Worm (Caenorhabditis elegans) whole organism, young adult: ENCODE measurements around the gene F17A9.5.
"Not testable (repeated sequence)": the region's sequence is repeated elsewhere in the genome, so short reads cannot be mapped to it uniquely, and the experiment has no call there.

Source experiments
- C06A6.2 ChIP-seq: fragments of 200-800 bp; sonication (Bioruptor generic); conservative IDR thresholded peaks from 2 replicates; pipeline ENCODE4 v1.3.6; 2022; ENCODE audit warnings: missing genetic modification characterization, missing compliant biosample characterization
- Y79H2A.3 ChIP-seq: fragments of 200-800 bp; sonication (Bioruptor generic); conservative IDR thresholded peaks from 2 replicates; pipeline ENCODE4 v1.3.6; 2022; ENCODE audit warnings: missing genetic modification reagents, missing genetic modification characterization, missing compliant biosample characterization
- aptf-2 ChIP-seq: fragments of 200-800 bp; sonication (Bioruptor generic); conservative IDR thresholded peaks from 2 replicates; pipeline ENCODE4 v1.3.6; 2022; ENCODE audit warnings: missing genetic modification reagents, missing genetic modification characterization, missing compliant biosample characterization
- attf-6 ChIP-seq: fragments of 200-800 bp; sonication (Bioruptor generic); IDR thresholded peaks from 2 replicates; pipeline ENCODE4 v1.3.6; 2022; ENCODE audit warnings: missing genetic modification reagents, missing genetic modification characterization, missing compliant biosample characterization
- him-1 ChIP-seq: sonication (generic microtip); optimal IDR thresholded peaks from 2 replicates; lab custom pipeline; 2016; ENCODE audit warnings: missing genotype, missing genetic modification reagents, missing genetic modification characterization, missing compliant biosample characterization
- lin-26 ChIP-seq: fragments of 200-800 bp; sonication (Bioruptor generic); IDR thresholded peaks from 2 replicates; pipeline ENCODE4 v1.3.6; 2022; ENCODE audit warnings: missing genetic modification reagents, missing genetic modification characterization, missing compliant biosample characterization
- lsl-1 ChIP-seq: fragments of 200-800 bp; sonication (Bioruptor generic); optimal IDR thresholded peaks from 2 replicates; lab custom pipeline; 2018; ENCODE audit warnings: mild to moderate bottlenecking, missing genetic modification characterization, moderate library complexity, missing compliant biosample characterization
- madf-6 ChIP-seq: fragments of 200-800 bp; sonication (Bioruptor generic); IDR thresholded peaks from 2 replicates; pipeline ENCODE4 v1.3.6; 2022; ENCODE audit warnings: missing genetic modification reagents, missing genetic modification characterization, missing compliant biosample characterization
- tbp1 ChIP-seq: fragments of 200-800 bp; sonication (Bioruptor generic); optimal IDR thresholded peaks from 2 replicates; lab custom pipeline; 2018; ENCODE audit warnings: mild to moderate bottlenecking, missing genetic modification characterization, missing compliant biosample characterization
- ztf-18 ChIP-seq: sonication (generic microtip); optimal IDR thresholded peaks from 2 replicates; lab custom pipeline; 2016; ENCODE audit warnings: missing genotype, mild to moderate bottlenecking, missing genetic modification characterization, missing compliant biosample characterization

- TF ChIP-seq him-1 (tag; lab: Kevin White, UChicago); ztf-18; tbp1; attf-6 (GFP tag; lab: Robert Waterston, UW); lsl-1 (GFP tag; lab: Kevin White, UChicago); lin-26 (GFP tag; lab: Robert Waterston, UW); aptf-2 (GFP tag; lab: Robert Waterston, UW); Y79H2A.3 (GFP tag; lab: Robert Waterston, UW); madf-6; C06A6.2 (GFP tag; lab: Robert Waterston, UW): not testable (repeated sequence)
These were observed 42.8 kb downstream of the F17A9.5 start, which contains the start of gene fbxa-214 for ce11 chrV:6069968-6070367.
